Worm (Caenorhabditis elegans): ENCODE results near the gene Y43F8C.15.

DNA sequence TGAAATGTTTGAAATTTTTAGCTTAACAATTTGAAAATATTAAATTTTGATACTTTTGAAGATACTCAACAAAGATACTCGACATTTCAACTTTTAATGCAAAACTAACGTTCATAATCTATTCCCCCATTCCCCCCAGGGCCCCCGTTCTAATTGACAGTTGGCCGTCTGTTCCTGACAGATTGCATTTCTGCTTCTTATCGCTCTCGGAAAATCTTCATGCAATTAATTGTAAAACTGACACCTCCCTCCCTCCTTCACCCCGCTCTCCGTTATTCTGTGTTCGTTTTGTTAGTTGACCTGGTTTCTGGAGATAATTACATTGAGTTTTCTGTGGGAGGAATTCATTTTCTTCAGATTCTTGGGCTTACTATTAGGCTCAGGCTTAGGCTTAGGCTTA lies 7.5 kb upstream of the Y43F8C.15 start:
- TF ChIP-seq zag-1 (tag; optimal IDR thresholded peaks at IDR 0.05) (no peak), nhr-237 (tag; optimal IDR thresholded peaks at IDR 0.05) (no peak), fos-1 (tag; optimal IDR thresholded peaks at IDR 0.05) (no peak), pqm-1 (tag; optimal IDR thresholded peaks at IDR 0.05) (no peak), snpc-4 (tag; optimal IDR thresholded peaks at IDR 0.05) (no peak)
